Worm (Caenorhabditis elegans) whole organism, young adult: Measurements from ENCODE around the gene Y41C4A.18.

ENCODE experiments used
- C06A6.2 ChIP-seq: fragments of 200-800 bp; sonication (Bioruptor generic); conservative IDR thresholded peaks from 2 replicates; pipeline ENCODE4 v1.3.6; 2022; ENCODE audit warnings: missing genetic modification characterization, missing compliant biosample characterization
- D2030.7 ChIP-seq: fragments of 200-800 bp; sonication (Bioruptor generic); IDR thresholded peaks from 2 replicates; pipeline ENCODE4 v1.3.6; 2022; ENCODE audit warnings: missing genetic modification reagents, missing genetic modification characterization, missing compliant biosample characterization
- F10E7.11 ChIP-seq: sonication (generic microtip); optimal IDR thresholded peaks from 2 replicates; lab custom pipeline; 2017; ENCODE audit warnings: mild to moderate bottlenecking, missing genetic modification characterization, moderate library complexity, missing compliant biosample characterization
- F33H1.4 ChIP-seq: fragments of 200-800 bp; sonication (Bioruptor generic); IDR thresholded peaks from 2 replicates; pipeline ENCODE4 v1.3.6; 2022; ENCODE audit warnings: missing genetic modification reagents, missing genetic modification characterization, missing compliant biosample characterization
- K11D2.4 ChIP-seq: fragments of 200-800 bp; sonication (Bioruptor generic); IDR thresholded peaks from 2 replicates; pipeline ENCODE4 v1.3.6; 2022; ENCODE audit warnings: missing genetic modification reagents, missing genetic modification characterization, missing compliant biosample characterization
- Y53G8AR.9 ChIP-seq: fragments of 200-800 bp; sonication (Bioruptor generic); conservative IDR thresholded peaks from 2 replicates; pipeline ENCODE4 v1.3.6; 2022; ENCODE audit warnings: missing genetic modification reagents, missing genetic modification characterization, missing compliant biosample characterization
- Y67H2A.10 ChIP-seq: fragments of 200-800 bp; sonication (Bioruptor generic); conservative IDR thresholded peaks from 2 replicates; pipeline ENCODE4 v1.3.6; 2022; ENCODE audit warnings: missing genetic modification reagents, missing genetic modification characterization, missing compliant biosample characterization
- Y79H2A.3 ChIP-seq: fragments of 200-800 bp; sonication (Bioruptor generic); conservative IDR thresholded peaks from 2 replicates; pipeline ENCODE4 v1.3.6; 2022; ENCODE audit warnings: missing genetic modification reagents, missing genetic modification characterization, missing compliant biosample characterization
- aptf-2 ChIP-seq: fragments of 200-800 bp; sonication (Bioruptor generic); conservative IDR thresholded peaks from 2 replicates; pipeline ENCODE4 v1.3.6; 2022; ENCODE audit warnings: missing genetic modification reagents, missing genetic modification characterization, missing compliant biosample characterization
- attf-6 ChIP-seq: fragments of 200-800 bp; sonication (Bioruptor generic); IDR thresholded peaks from 2 replicates; pipeline ENCODE4 v1.3.6; 2022; ENCODE audit warnings: missing genetic modification reagents, missing genetic modification characterization, missing compliant biosample characterization
- ceh-100 ChIP-seq: fragments of 200-800 bp; sonication (Bioruptor generic); IDR thresholded peaks from 2 replicates; pipeline ENCODE4 v1.3.6; 2022; ENCODE audit warnings: missing genetic modification reagents, missing genetic modification characterization, missing compliant biosample characterization
- ceh-58 ChIP-seq: fragments of 200-800 bp; sonication (Bioruptor generic); IDR thresholded peaks from 2 replicates; pipeline ENCODE4 v1.3.6; 2022; ENCODE audit warnings: missing genetic modification characterization, missing compliant biosample characterization
- chd-7 ChIP-seq: sonication (generic microtip); optimal IDR thresholded peaks from 2 replicates; lab custom pipeline; 2016; ENCODE audit warnings: mild to moderate bottlenecking, missing genetic modification characterization, moderate library complexity, missing compliant biosample characterization
- dox-1 ChIP-seq: fragments of 200-800 bp; sonication (Bioruptor generic); IDR thresholded peaks from 2 replicates; pipeline ENCODE4 v1.3.6; 2022; ENCODE audit warnings: missing genetic modification reagents, missing genetic modification characterization, missing compliant biosample characterization
- egrh-3 ChIP-seq: fragments of 200-800 bp; sonication (Bioruptor generic); IDR thresholded peaks from 2 replicates; pipeline ENCODE4 v1.3.6; 2022; ENCODE audit warnings: missing genetic modification reagents, missing genetic modification characterization, missing compliant biosample characterization
- ets-4 ChIP-seq: fragments of 200-800 bp; sonication (Bioruptor generic); optimal IDR thresholded peaks from 2 replicates; lab custom pipeline; 2018; ENCODE audit warnings: mild to moderate bottlenecking, missing genetic modification characterization, missing compliant biosample characterization
- fkh-3 ChIP-seq: sonication (generic microtip); optimal IDR thresholded peaks from 2 replicates; lab custom pipeline; 2016; ENCODE audit warnings: mild to moderate bottlenecking, missing genetic modification characterization, missing compliant biosample characterization
- hlh-12 ChIP-seq: sonication (generic microtip); optimal IDR thresholded peaks from 2 replicates; lab custom pipeline; 2016; ENCODE audit warnings: missing genetic modification characterization, missing compliant biosample characterization
- hmg-1.2 ChIP-seq: fragments of 200-800 bp; sonication (Bioruptor generic); IDR thresholded peaks from 2 replicates; pipeline ENCODE4 v1.3.6; 2022; ENCODE audit warnings: missing genetic modification reagents, missing genetic modification characterization, missing compliant biosample characterization
- hsf-1 ChIP-seq: fragments of 200-800 bp; sonication (Bioruptor generic); IDR thresholded peaks from 2 replicates; pipeline ENCODE4 v1.3.6; 2022; ENCODE audit warnings: missing genetic modification reagents, missing genetic modification characterization, missing compliant biosample characterization
- let-607 ChIP-seq, 2 experiments: fragments of 200-800 bp in 1 of 2; sonication (Bioruptor generic) in 1 of 2; sonication (generic microtip) in 1 of 2; optimal IDR thresholded peaks; 2 replicates each; lab custom pipeline; 2016 to 2018; ENCODE audit warnings: mild to moderate bottlenecking in 2 of 2, missing compliant biosample characterization in 2 of 2, missing genetic modification characterization in 2 of 2, moderate library complexity in 2 of 2, missing genotype in 1 of 2
- lin-26 ChIP-seq: fragments of 200-800 bp; sonication (Bioruptor generic); IDR thresholded peaks from 2 replicates; pipeline ENCODE4 v1.3.6; 2022; ENCODE audit warnings: missing genetic modification reagents, missing genetic modification characterization, missing compliant biosample characterization
- lsy-27 ChIP-seq: sonication (generic microtip); optimal IDR thresholded peaks from 2 replicates; lab custom pipeline; 2017; ENCODE audit warnings: missing genetic modification characterization, mild to moderate bottlenecking, missing compliant biosample characterization, antibody characterized with exemption, missing genotype, borderline replicate concordance; ENCODE audit not compliant: insufficient read depth
- mcd-1 ChIP-seq: fragments of 200-800 bp; sonication (Bioruptor generic); IDR thresholded peaks from 2 replicates; pipeline ENCODE4 v1.3.6; 2022; ENCODE audit warnings: missing genetic modification reagents, missing genetic modification characterization, missing compliant biosample characterization
- nhr-120 ChIP-seq: fragments of 200-800 bp; sonication (Bioruptor generic); IDR thresholded peaks from 2 replicates; pipeline ENCODE4 v1.3.6; 2022; ENCODE audit warnings: missing genetic modification characterization, missing compliant biosample characterization
- nhr-27 ChIP-seq: fragments of 200-800 bp; sonication (Bioruptor generic); optimal IDR thresholded peaks from 2 replicates; lab custom pipeline; 2018; ENCODE audit warnings: mild to moderate bottlenecking, missing genetic modification characterization, moderate library complexity, missing compliant biosample characterization
- nhr-80 ChIP-seq: sonication (generic microtip); optimal IDR thresholded peaks from 2 replicates; lab custom pipeline; 2016; ENCODE audit warnings: missing genetic modification characterization, missing compliant biosample characterization
- pbrm-1 ChIP-seq: fragments of 200-800 bp; sonication (Bioruptor generic); IDR thresholded peaks from 2 replicates; pipeline ENCODE4 v1.3.6; 2022; ENCODE audit warnings: missing genetic modification reagents, missing genetic modification characterization, missing compliant biosample characterization
- rpc-1 ChIP-seq, 2 experiments: fragments of 150-350 bp in 1 of 2; sonication (generic microtip) in 1 of 2; optimal IDR thresholded peaks; 2 replicates each; lab custom pipeline; 2014 to 2018; ENCODE audit warnings: missing biosample characterization in 1 of 2, missing genetic modification characterization in 1 of 2, missing genetic modification reagents in 1 of 2, missing genotype in 1 of 2
- snpc-1.3 ChIP-seq: sonication (generic microtip); optimal IDR thresholded peaks from 2 replicates; lab custom pipeline; 2017; ENCODE audit warnings: missing genetic modification characterization, mild to moderate bottlenecking, missing compliant biosample characterization, antibody characterized with exemption, moderate library complexity, missing genotype, missing genetic modification reagents; ENCODE audit not compliant: insufficient read depth
- snpc-3.4 ChIP-seq: sonication (generic microtip); optimal IDR thresholded peaks from 2 replicates; lab custom pipeline; 2017; ENCODE audit warnings: missing genetic modification characterization, mild to moderate bottlenecking, missing compliant biosample characterization, antibody characterized with exemption, moderate library complexity, missing genotype, missing genetic modification reagents
- snpc-4 ChIP-seq, 5 experiments: fragments of 150-350 bp in 1 of 5; sonication (generic microtip) in 4 of 5; optimal IDR thresholded peaks; 2 replicates each; lab custom pipeline; 2014 to 2018; ENCODE audit warnings: missing genetic modification characterization in 5 of 5, missing biosample characterization in 3 of 5, antibody characterized with exemption in 2 of 5, mild to moderate bottlenecking in 2 of 5, missing compliant biosample characterization in 2 of 5, missing genotype in 2 of 5, moderate library complexity in 2 of 5, missing genetic modification reagents in 1 of 5
- sptf-2 ChIP-seq: fragments of 200-800 bp; sonication (Bioruptor generic); optimal IDR thresholded peaks from 2 replicates; lab custom pipeline; 2018; ENCODE audit warnings: mild to moderate bottlenecking, missing genetic modification characterization, missing compliant biosample characterization
- tbx-9 ChIP-seq: sonication (generic microtip); optimal IDR thresholded peaks from 2 replicates; lab custom pipeline; 2016; ENCODE audit warnings: borderline replicate concordance, missing genetic modification characterization, inconsistent platforms, missing compliant biosample characterization
- unc-62 ChIP-seq: fragments of 150-350 bp; optimal IDR thresholded peaks from 2 replicates; lab custom pipeline; 2014; ENCODE audit warnings: missing biosample characterization, missing genetic modification reagents, missing genetic modification characterization
- xnd-1 ChIP-seq: sonication (generic microtip); optimal IDR thresholded peaks from 2 replicates; lab custom pipeline; 2016; ENCODE audit warnings: missing genotype, missing genetic modification reagents, missing genetic modification characterization, missing compliant biosample characterization
- zfh-2 ChIP-seq: fragments of 200-800 bp; sonication (Bioruptor generic); conservative IDR thresholded peaks from 2 replicates; pipeline ENCODE4 v1.3.6; 2022; ENCODE audit warnings: missing genetic modification reagents, missing genetic modification characterization, missing compliant biosample characterization
- ztf-6 ChIP-seq: fragments of 200-800 bp; sonication (Bioruptor generic); IDR thresholded peaks from 2 replicates; pipeline ENCODE4 v1.3.6; 2022; ENCODE audit warnings: missing genetic modification reagents, missing genetic modification characterization, missing compliant biosample characterization

Y41C4A.18 gene

ce11 chrIII:11726590-11726989, 3.8 kb upstream of the Y41C4A.18 start, which contains the start of gene Y41C4A.12:
Gene Y41C4A.12 (minus strand): TSS chrIII:11726690.
- no peak for TF ChIP-seq fkh-3 (tag; lab: Kevin White, UChicago)

DNA sequence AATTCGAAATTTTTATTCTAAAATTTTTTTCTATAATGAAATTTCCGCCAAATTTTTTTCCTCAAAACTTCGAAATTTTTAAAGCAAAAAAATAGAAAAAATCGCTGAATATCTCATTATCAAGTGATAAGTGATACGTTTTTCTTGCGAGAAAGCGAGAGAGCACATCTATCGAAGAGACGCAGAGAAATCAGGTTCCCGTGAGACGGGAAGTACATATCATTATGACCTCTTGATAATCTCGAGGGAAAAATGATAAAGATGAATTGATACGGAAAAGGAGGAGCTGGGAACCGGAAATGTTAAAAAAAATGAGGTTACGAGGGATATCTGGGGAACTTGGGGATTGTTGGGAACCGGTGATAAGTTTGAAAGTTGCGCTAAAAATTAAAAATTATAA, 3.4 kb upstream of the Y41C4A.18 start:
- TF ChIP-seq lsy-27: no peak
- TF ChIP-seq hmg-1.2 (GFP tag; lab: Robert Waterston, UW): peak; percentile 72
- peak; percentile 4 for TF ChIP-seq nhr-80
- 0 out of 2 replicates have a peak, but pooled peaks have one; percentile 7 for TF ChIP-seq mcd-1

DNA sequence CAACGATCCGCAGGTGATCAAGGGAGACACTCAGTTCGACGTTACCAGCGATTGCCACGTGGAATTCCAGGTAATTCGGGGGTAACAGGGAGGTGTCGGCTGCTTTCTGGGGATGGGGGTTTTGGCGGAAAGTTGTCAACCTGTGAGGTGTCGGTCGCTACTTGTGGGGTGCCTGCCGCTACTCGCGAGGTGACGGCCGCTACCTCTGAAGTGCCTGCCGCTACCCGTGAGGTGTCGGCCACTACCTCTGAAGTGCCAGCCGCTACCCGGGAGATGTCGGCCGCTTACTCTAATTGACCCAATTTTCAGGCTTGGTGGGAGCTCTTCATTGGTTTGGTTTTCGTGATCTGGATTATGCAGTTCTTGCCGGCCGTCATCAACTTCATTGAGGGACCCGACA, 438 bp downstream of the Y41C4A.18 start:
- no peak for TF ChIP-seq snpc-4 (GFP tag; optimal IDR thresholded peaks at IDR 0.05; lab: Kevin White, UChicago)
- TF ChIP-seq snpc-4 (tag; optimal IDR thresholded peaks at IDR 0.05; lab: Kevin White, UChicago): peak in 1 of 4 experiments; percentile 38
- TF ChIP-seq pbrm-1 (GFP tag; lab: Robert Waterston, UW): no peak
- TF ChIP-seq ztf-6 (GFP tag; lab: Robert Waterston, UW): no peak
- TF ChIP-seq sptf-2 (GFP tag; lab: Kevin White, UChicago): no peak
- TF ChIP-seq dox-1 (GFP tag; lab: Robert Waterston, UW): no peak
- TF ChIP-seq ets-4 (GFP tag; lab: Kevin White, UChicago): no peak
- no peak for TF ChIP-seq F10E7.11 (tag; lab: Kevin White, UChicago)
- TF ChIP-seq Y53G8AR.9 (GFP tag; lab: Robert Waterston, UW): no peak
- peak; percentile 76 for TF ChIP-seq zfh-2 (GFP tag; lab: Robert Waterston, UW)
- no peak for TF ChIP-seq chd-7 (tag; lab: Kevin White, UChicago)
- TF ChIP-seq egrh-3 (GFP tag; lab: Robert Waterston, UW): peak; percentile 49; the same call in 1 of the 2 replicates
- TF ChIP-seq attf-6: no peak
- TF ChIP-seq C06A6.2: no peak
- TF ChIP-seq hlh-12 (tag; lab: Kevin White, UChicago): no peak
- no peak for TF ChIP-seq rpc-1 (optimal IDR thresholded peaks at IDR 0.05; lab: Kevin White, UChicago)
- no peak for TF ChIP-seq rpc-1 (tag; optimal IDR thresholded peaks at IDR 0.05; lab: Kevin White, UChicago)
- TF ChIP-seq xnd-1: no peak
- no peak for TF ChIP-seq F33H1.4
- no peak for TF ChIP-seq D2030.7 (GFP tag; lab: Robert Waterston, UW)
- no peak for TF ChIP-seq Y79H2A.3
- TF ChIP-seq ceh-58 (GFP tag; lab: Robert Waterston, UW): 0 out of 2 replicates have a peak, but pooled peaks have one; percentile 72
- TF ChIP-seq let-607 (tag; optimal IDR thresholded peaks at IDR 0.05; lab: Kevin White, UChicago): no peak
- no peak for TF ChIP-seq K11D2.4 (GFP tag; lab: Robert Waterston, UW)
- no peak for TF ChIP-seq snpc-3.4 (tag; lab: Kevin White, UChicago)
- TF ChIP-seq aptf-2 (GFP tag; lab: Robert Waterston, UW): no peak
- TF ChIP-seq lsy-27: no peak
- TF ChIP-seq unc-62 (GFP tag; lab: Kevin White, UChicago): no peak
- TF ChIP-seq ceh-100 (GFP tag; lab: Robert Waterston, UW): no peak
- no peak for TF ChIP-seq fkh-3 (tag; lab: Kevin White, UChicago)
- no peak for TF ChIP-seq tbx-9
- no peak for TF ChIP-seq nhr-27 (tag; lab: Kevin White, UChicago)
- no peak for TF ChIP-seq hsf-1 (GFP tag; lab: Robert Waterston, UW)
- no peak for TF ChIP-seq nhr-120 (GFP tag; lab: Robert Waterston, UW)
- TF ChIP-seq Y67H2A.10 (GFP tag; lab: Robert Waterston, UW): no peak
- no peak for TF ChIP-seq lin-26 (GFP tag; lab: Robert Waterston, UW)
- no peak for TF ChIP-seq snpc-1.3 (tag; lab: Kevin White, UChicago)
- TF ChIP-seq, all 124 proteins: peak for 4
